Worm (Caenorhabditis elegans): ENCODE data around the gene T03F6.3.

ce11 chrIII:13344538-13345136, 44.6 kb upstream of the T03F6.3 start, which contains the start of gene acaa-2:
- TF ChIP-seq flt-1 (GFP tag; IDR thresholded peaks at IDR 0.05) (no peak), cog-1 (tag; optimal IDR thresholded peaks at IDR 0.05) (no peak), ref-1 (GFP tag; conservative IDR thresholded peaks at IDR 0.05) (no peak), ztf-23 (GFP tag; IDR thresholded peaks at IDR 0.05) (no peak), klf-2 (GFP tag; conservative IDR thresholded peaks at IDR 0.05) (no peak), tab-1 (GFP tag; IDR thresholded peaks at IDR 0.05) (no peak), med-1 (GFP tag; optimal IDR thresholded peaks at IDR 0.05; ENCODE audit: insufficient read depth) (no peak), ztf-29 (GFP tag; IDR thresholded peaks at IDR 0.05) (no peak)
